Fruit fly (Drosophila melanogaster): ENCODE measurements around the gene CG33268.

- no peak for TF ChIP-seq br (GFP tag; optimal IDR thresholded peaks at IDR 0.05)
- no peak for TF ChIP-seq usp (GFP tag; optimal IDR thresholded peaks at IDR 0.05)
- TF ChIP-seq ey (GFP tag; optimal IDR thresholded peaks at IDR 0.05), result no peak
- no peak for TF ChIP-seq CG32264 (GFP tag; optimal IDR thresholded peaks at IDR 0.05)
- TF ChIP-seq CG9705 (GFP tag; optimal IDR thresholded peaks at IDR 0.05), result no peak
- TF ChIP-seq pan (optimal IDR thresholded peaks at IDR 0.05), result no peak
These were observed 11.0 kb upstream of the CG33268 start for dm6 chr3L:11602040-11602439.

All from whole organism, wandering third instar larva.